Fruit fly (Drosophila melanogaster) whole organism, embryonic: ENCODE results near the gene RabGGTa.
A peak's percentile ranks its signal among the peaks of the same experiment; 100 is the strongest.

Experiments used
- CG11247 ChIP-seq: fragments of 200-800 bp; sonication (Bioruptor generic); IDR thresholded peaks from 2 replicates; pipeline ENCODE4 v1.3.6; 2022; ENCODE audit warnings: missing biosample characterization, missing genetic modification characterization
- CG17186 ChIP-seq: fragments of 200-800 bp; sonication (Bioruptor generic); optimal IDR thresholded peaks from 3 replicates; lab custom pipeline; 2017; ENCODE audit warnings: missing biosample characterization, missing genetic modification reagents, missing genetic modification characterization
- CG4424 ChIP-seq: fragments of 200-800 bp; sonication (Bioruptor generic); optimal IDR thresholded peaks from 3 replicates; lab custom pipeline; 2016; ENCODE audit warnings: missing biosample characterization, missing genetic modification characterization
- CG6854 ChIP-seq: fragments of 200-800 bp; sonication (Bioruptor generic); optimal IDR thresholded peaks from 3 replicates; lab custom pipeline; 2017; ENCODE audit warnings: missing biosample characterization, mild to moderate bottlenecking, missing genetic modification characterization
- Ravus ChIP-seq: fragments of 200-800 bp; sonication (Bioruptor generic); IDR thresholded peaks from 2 replicates; pipeline ENCODE4 v1.3.6; 2022; ENCODE audit warnings: missing biosample characterization, missing genetic modification characterization
- caup ChIP-seq: fragments of 200-800 bp; sonication (Bioruptor generic); optimal IDR thresholded peaks from 3 replicates; lab custom pipeline; 2017; ENCODE audit warnings: missing biosample characterization, mild to moderate bottlenecking, missing genetic modification characterization, moderate library complexity; ENCODE audit not compliant: severe bottlenecking

dm6 chr3R:5126884-5127283 is 1.0 kb upstream of the RabGGTa start:
- no peak; the same call in 1 of the 2 replicates for TF ChIP-seq Ravus
- TF ChIP-seq CG6854 (GFP tag; lab: Kevin White, UChicago) = no peak
- TF ChIP-seq CG4424 = peak; percentile 67
- TF ChIP-seq caup (GFP tag; lab: Kevin White, UChicago) = peak; percentile 61
- no peak for TF ChIP-seq CG17186
- peak; percentile 74 for TF ChIP-seq CG11247 (GFP tag; lab: Robert Waterston, UW)
